Worm (Caenorhabditis elegans): Measurements from ENCODE around the gene Y4C6B.2.

DNA sequence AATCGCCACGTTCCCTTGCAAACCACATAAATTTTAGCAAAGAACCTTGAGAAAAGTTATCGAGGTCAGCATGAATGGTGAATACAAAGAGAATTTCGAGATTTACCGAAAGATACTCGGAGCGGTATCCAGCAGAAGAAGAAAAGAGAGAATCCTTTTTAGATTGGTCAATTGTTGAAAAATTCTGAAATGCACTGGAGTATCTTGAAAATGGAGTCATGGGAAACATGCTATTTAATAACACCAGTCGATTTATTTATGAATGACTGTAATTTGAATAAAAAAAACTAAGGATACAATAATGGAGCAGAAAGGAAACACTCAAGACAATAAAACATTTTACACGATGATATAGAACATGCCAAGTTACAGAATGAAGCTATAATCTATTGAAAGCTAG, 50.6 kb downstream of the Y4C6B.2 start:
- TF ChIP-seq ama-1 (optimal IDR thresholded peaks at IDR 0.05) (no peak), ets-7 (tag; optimal IDR thresholded peaks at IDR 0.05) (no peak), ceh-36 (tag; optimal IDR thresholded peaks at IDR 0.05) (no peak)

All from whole organism, early embryonic.